Fruit fly (Drosophila melanogaster): ENCODE results near the gene CanA-14F.

The CanA-14F gene

dm6 chrX:16598978-16599664 lies 12.1 kb upstream of the CanA-14F start, which contains the start of the genes CG9784 and Nup153 (continued):
- TF ChIP-seq CG13894 (tag; optimal IDR thresholded peaks at IDR 0.05) (no peak), CG12155 (GFP tag; optimal IDR thresholded peaks at IDR 0.05) (peak; percentile 95), Hr39 (optimal IDR thresholded peaks at IDR 0.05) (no peak), CG13287 (GFP tag; IDR thresholded peaks at IDR 0.05; ENCODE audit: partially characterized antibody) (peak; percentile 91), wek (GFP tag; optimal IDR thresholded peaks at IDR 0.05) (no peak), bowl (GFP tag; IDR thresholded peaks at IDR 0.05) (no peak), yki (optimal IDR thresholded peaks at IDR 0.05) (no peak), CG12769 (tag; optimal IDR thresholded peaks at IDR 0.05) (no peak), CG4424 (GFP tag; optimal IDR thresholded peaks at IDR 0.05) (no peak), inv (GFP tag; IDR thresholded peaks at IDR 0.05; ENCODE audit: partially characterized antibody) (peak; percentile 96), pb (GFP tag; optimal IDR thresholded peaks at IDR 0.05) (no peak), Bdp1 (GFP tag; optimal IDR thresholded peaks at IDR 0.05) (no peak), CG18764 (GFP tag; optimal IDR thresholded peaks at IDR 0.05) (no peak), Adf1 (GFP tag; IDR thresholded peaks at IDR 0.05) (no peak; the same call in 1 of the 2 replicates), CG3065 (GFP tag; optimal IDR thresholded peaks at IDR 0.05) (no peak), CG18476 (GFP tag; optimal IDR thresholded peaks at IDR 0.05) (no peak), unc-4 (GFP tag; IDR thresholded peaks at IDR 0.05; ENCODE audit: partially characterized antibody) (peak; percentile 84), H2.0 (GFP tag; IDR thresholded peaks at IDR 0.05) (no peak), MESR4 (GFP tag; optimal IDR thresholded peaks at IDR 0.05) (peak; percentile 92), CG7745 (tag; optimal IDR thresholded peaks at IDR 0.05) (no peak), CG13296 (GFP tag; optimal IDR thresholded peaks at IDR 0.05) (no peak), HLH3B (GFP tag; IDR thresholded peaks at IDR 0.05) (no peak), onecut (GFP tag; IDR thresholded peaks at IDR 0.05) (peak; percentile 26; the same call in 1 of the 2 replicates), CG15269 (tag; optimal IDR thresholded peaks at IDR 0.05) (no peak), ems (GFP tag; optimal IDR thresholded peaks at IDR 0.05) (no peak), cwo (GFP tag; optimal IDR thresholded peaks at IDR 0.05) (no peak), Hey (tag; optimal IDR thresholded peaks at IDR 0.05) (no peak), schlank (tag; optimal IDR thresholded peaks at IDR 0.05) (no peak), wdn (GFP tag; IDR thresholded peaks at IDR 0.05) (no peak), run (tag; optimal IDR thresholded peaks at IDR 0.05) (no peak), Bgb (GFP tag; IDR thresholded peaks at IDR 0.05; ENCODE audit: partially characterized antibody) (peak; percentile 97), pho (GFP tag; optimal IDR thresholded peaks at IDR 0.05) (no peak), CG14014 (GFP tag; IDR thresholded peaks at IDR 0.05) (no peak), CG14667 (GFP tag; IDR thresholded peaks at IDR 0.05) (no peak), CG9437 (GFP tag; optimal IDR thresholded peaks at IDR 0.05) (no peak), zen2 (GFP tag; IDR thresholded peaks at IDR 0.05; ENCODE audit: partially characterized antibody) (peak; percentile 94), bsh (GFP tag; optimal IDR thresholded peaks at IDR 0.05) (no peak), sens (GFP tag) (peak; percentile 51), jumu (GFP tag; optimal IDR thresholded peaks at IDR 0.05) (no peak), CG4617 (GFP tag; optimal IDR thresholded peaks at IDR 0.05; ENCODE audit: borderline replicate concordance) (no peak), CG32532 (GFP tag; IDR thresholded peaks at IDR 0.05) (peak; percentile 26; the same call in 1 of the 2 replicates), NfI (GFP tag; optimal IDR thresholded peaks at IDR 0.05) (no peak), insv (GFP tag; optimal IDR thresholded peaks at IDR 0.05) (no peak), CG17361 (GFP tag; IDR thresholded peaks at IDR 0.05) (no peak), cato (GFP tag; optimal IDR thresholded peaks at IDR 0.05; ENCODE audit: borderline replicate concordance) (no peak), CG17612 (GFP tag; IDR thresholded peaks at IDR 0.05) (no peak), Doc3 (GFP tag; IDR thresholded peaks at IDR 0.05; ENCODE audit: partially characterized antibody) (peak; percentile 89), Dek (tag; optimal IDR thresholded peaks at IDR 0.05) (no peak), CG9609 (GFP tag; optimal IDR thresholded peaks at IDR 0.05) (no peak), CHES-1-like (GFP tag; optimal IDR thresholded peaks at IDR 0.05) (no peak)
